Fruit fly (Drosophila melanogaster): Measurements from ENCODE around the gene CG15347.

dm6 chrX:8499151-8499550, 38.5 kb upstream of the CG15347 start:
- 0 out of 2 replicates have a peak, but pooled peaks have one; percentile 18 for TF ChIP-seq CG11294 (GFP tag; IDR thresholded peaks at IDR 0.05)
- TF ChIP-seq CG31627 (GFP tag; optimal IDR thresholded peaks at IDR 0.05) = peak; percentile 4
- TF ChIP-seq Gug (GFP tag; IDR thresholded peaks at IDR 0.05) = no peak
- no peak for TF ChIP-seq topi (GFP tag; optimal IDR thresholded peaks at IDR 0.05)
- no peak for TF ChIP-seq CG9139 (GFP tag; optimal IDR thresholded peaks at IDR 0.05)
- TF ChIP-seq CG11762 (GFP tag; optimal IDR thresholded peaks at IDR 0.05; ENCODE audit: insufficient read depth) = no peak
- TF ChIP-seq net (GFP tag; optimal IDR thresholded peaks at IDR 0.05) = peak; percentile 14
- peak; percentile 52; the same call in 2 of the 3 replicates for TF ChIP-seq CG6163 (GFP tag; IDR thresholded peaks at IDR 0.05)
- TF ChIP-seq Lpt (GFP tag; optimal IDR thresholded peaks at IDR 0.05) = no peak
- TF ChIP-seq CG32006 (GFP tag; optimal IDR thresholded peaks at IDR 0.05) = no peak
